Worm (Caenorhabditis elegans) whole organism, L3 larva: ENCODE measurements around the gene Y75B12B.3.

Source experiments
- R02D3.7 ChIP-seq: fragments of 150-350 bp; optimal IDR thresholded peaks from 2 replicates; lab custom pipeline; 2014; ENCODE audit warnings: missing biosample characterization, missing genetic modification characterization
- ZK546.5 ChIP-seq: sonication (generic microtip); optimal IDR thresholded peaks from 2 replicates; lab custom pipeline; 2017; ENCODE audit warnings: missing biosample characterization, missing genetic modification characterization
- ama-1 ChIP-seq: fragments of 150-350 bp; optimal IDR thresholded peaks from 2 replicates; lab custom pipeline; 2018
- ceh-16 ChIP-seq: sonication (generic microtip); optimal IDR thresholded peaks from 2 replicates; lab custom pipeline; 2017; ENCODE audit warnings: missing biosample characterization, missing genetic modification characterization
- ceh-28 ChIP-seq: fragments of 150-350 bp; optimal IDR thresholded peaks from 2 replicates; lab custom pipeline; 2014; ENCODE audit warnings: missing biosample characterization, missing genetic modification reagents, missing genetic modification characterization
- ceh-82 ChIP-seq: fragments of 150-350 bp; optimal IDR thresholded peaks from 2 replicates; lab custom pipeline; 2014; ENCODE audit warnings: missing biosample characterization, missing genetic modification characterization
- ceh-9 ChIP-seq: sonication (generic microtip); optimal IDR thresholded peaks from 2 replicates; lab custom pipeline; 2018; ENCODE audit warnings: missing biosample characterization, missing genetic modification characterization
- daf-12 ChIP-seq: fragments of 150-350 bp; optimal IDR thresholded peaks from 2 replicates; lab custom pipeline; 2014; ENCODE audit warnings: missing biosample characterization, missing genetic modification reagents, missing genetic modification characterization
- egl-27 ChIP-seq: sonication (generic microtip); optimal IDR thresholded peaks from 4 replicates; lab custom pipeline; 2017; ENCODE audit warnings: missing biosample characterization, missing genetic modification reagents, missing genetic modification characterization
- egl-5 ChIP-seq: fragments of 150-350 bp; optimal IDR thresholded peaks from 2 replicates; lab custom pipeline; 2017; ENCODE audit warnings: missing biosample characterization, missing genetic modification reagents, missing genetic modification characterization, inconsistent platforms
- elt-1 ChIP-seq: fragments of 150-350 bp; optimal IDR thresholded peaks from 2 replicates; lab custom pipeline; 2014; ENCODE audit warnings: missing biosample characterization, missing genetic modification characterization
- elt-2 ChIP-seq: sonication (generic microtip); optimal IDR thresholded peaks from 2 replicates; lab custom pipeline; 2016; ENCODE audit warnings: missing genetic modification reagents, mild to moderate bottlenecking, missing genetic modification characterization, missing compliant biosample characterization
- elt-3 ChIP-seq, 3 experiments: fragments of 150-350 bp in 1 of 3; sonication (generic microtip) in 2 of 3; optimal IDR thresholded peaks; 2 replicates in 2 of 3; 4 replicates in 1 of 3; lab custom pipeline; 2014 to 2017; ENCODE audit warnings: missing biosample characterization in 3 of 3, missing genetic modification characterization in 3 of 3
- fos-1 ChIP-seq: fragments of 150-350 bp; optimal IDR thresholded peaks from 2 replicates; lab custom pipeline; 2014; ENCODE audit warnings: missing biosample characterization, missing genetic modification characterization
- hmg-11 ChIP-seq: sonication (generic microtip); optimal IDR thresholded peaks from 2 replicates; lab custom pipeline; 2016; ENCODE audit warnings: missing genetic modification characterization, missing compliant biosample characterization
- jun-1 ChIP-seq: fragments of 150-350 bp; optimal IDR thresholded peaks from 2 replicates; lab custom pipeline; 2014; ENCODE audit warnings: missing biosample characterization, missing genetic modification reagents, missing genetic modification characterization
- lin-39 ChIP-seq: fragments of 150-350 bp; optimal IDR thresholded peaks from 2 replicates; lab custom pipeline; 2018; ENCODE audit warnings: missing biosample characterization, missing genetic modification reagents, missing genetic modification characterization
- mml-1 ChIP-seq: fragments of 150-350 bp; sonication (generic microtip); optimal IDR thresholded peaks from 3 replicates; lab custom pipeline; 2014; ENCODE audit warnings: missing biosample characterization, missing genetic modification characterization
- nhr-237 ChIP-seq: fragments of 150-350 bp; optimal IDR thresholded peaks from 2 replicates; lab custom pipeline; 2014; ENCODE audit warnings: missing biosample characterization, missing genetic modification characterization
- nhr-25 ChIP-seq: sonication (generic microtip); optimal IDR thresholded peaks from 2 replicates; lab custom pipeline; 2017; ENCODE audit warnings: missing biosample characterization, missing genetic modification characterization
- nhr-28 ChIP-seq: fragments of 150-350 bp; optimal IDR thresholded peaks from 2 replicates; lab custom pipeline; 2014; ENCODE audit warnings: missing biosample characterization, missing genetic modification characterization
- nhr-67 ChIP-seq: fragments of 150-350 bp; optimal IDR thresholded peaks from 2 replicates; lab custom pipeline; 2014; ENCODE audit warnings: missing biosample characterization, missing genetic modification characterization
- nhr-76 ChIP-seq: fragments of 150-350 bp; sonication (generic microtip); optimal IDR thresholded peaks from 5 replicates; lab custom pipeline; 2014; ENCODE audit warnings: missing biosample characterization, missing genetic modification characterization
- nhr-77 ChIP-seq: fragments of 150-350 bp; optimal IDR thresholded peaks from 2 replicates; lab custom pipeline; 2014; ENCODE audit warnings: missing biosample characterization, missing genetic modification characterization
- pha-4 ChIP-seq: fragments of 150-350 bp; optimal IDR thresholded peaks from 2 replicates; lab custom pipeline; 2014; ENCODE audit warnings: missing biosample characterization, missing genetic modification reagents, missing genetic modification characterization
- sea-2 ChIP-seq: fragments of 150-350 bp; sonication (generic microtip); optimal IDR thresholded peaks from 4 replicates; lab custom pipeline; 2014; ENCODE audit warnings: missing biosample characterization, missing genetic modification reagents, missing genetic modification characterization
- tbx-2 ChIP-seq: sonication (generic microtip); optimal IDR thresholded peaks from 2 replicates; lab custom pipeline; 2016; ENCODE audit warnings: mild to moderate bottlenecking, missing genetic modification characterization, missing compliant biosample characterization
- unc-39 ChIP-seq: sonication (generic microtip); optimal IDR thresholded peaks from 4 replicates; lab custom pipeline; 2017; ENCODE audit warnings: missing biosample characterization, missing genetic modification characterization
- unc-62 ChIP-seq: fragments of 150-350 bp; sonication (generic microtip); optimal IDR thresholded peaks from 4 replicates; lab custom pipeline; 2014; ENCODE audit warnings: missing biosample characterization, missing genetic modification reagents, missing genetic modification characterization
- zag-1 ChIP-seq: fragments of 150-350 bp; optimal IDR thresholded peaks from 2 replicates; lab custom pipeline; 2014; ENCODE audit warnings: missing biosample characterization, missing genetic modification characterization
- ztf-11 ChIP-seq: fragments of 150-350 bp; optimal IDR thresholded peaks from 2 replicates; lab custom pipeline; 2014; ENCODE audit warnings: missing biosample characterization, missing genetic modification characterization

The Y75B12B.3 gene

DNA sequence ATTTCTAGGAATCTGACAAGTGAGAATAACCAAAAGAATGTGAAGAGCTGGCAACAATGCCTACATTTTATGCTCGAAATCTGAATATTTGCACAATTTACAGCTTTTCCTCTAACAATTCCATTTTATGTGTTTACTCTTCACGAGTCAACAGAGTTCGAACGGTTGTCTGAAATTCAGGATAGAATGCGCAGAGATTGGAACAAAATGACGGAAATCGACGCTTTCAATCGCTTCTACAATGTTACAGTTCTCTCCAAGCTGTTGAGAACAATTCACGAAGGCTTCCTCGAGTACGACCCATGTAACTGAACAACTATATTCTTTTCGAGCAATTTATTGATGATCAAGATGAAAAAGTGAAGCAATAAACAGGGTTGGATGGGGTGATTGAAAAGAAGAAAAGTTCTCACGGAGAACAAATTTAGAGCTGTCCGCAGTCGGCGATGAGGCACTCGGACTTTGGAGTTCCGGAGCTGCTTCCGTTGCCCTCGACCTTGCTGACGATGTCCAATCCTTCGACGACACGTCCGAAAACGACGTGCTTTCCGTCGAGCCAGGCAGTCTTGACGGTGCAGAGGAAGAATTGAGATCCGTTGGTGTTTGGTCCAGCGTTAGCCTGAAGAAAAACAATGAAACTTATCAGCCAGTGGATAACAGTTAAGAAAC, at the start of gene Y75B12B.3:
Y75B12B.3 (minus strand) TSS at position 21 of the 669 bp plus-strand sequence.
- TF ChIP-seq nhr-25 (tag; lab: Kevin White, UChicago) (peak; percentile 31), sea-2 (no peak), pha-4 (tag; lab: Kevin White, UChicago) (peak; percentile 46), daf-12 (tag; lab: Kevin White, UChicago) (no peak), tbx-2 (tag; lab: Kevin White, UChicago) (no peak), ama-1 (peak; percentile 86)

DNA sequence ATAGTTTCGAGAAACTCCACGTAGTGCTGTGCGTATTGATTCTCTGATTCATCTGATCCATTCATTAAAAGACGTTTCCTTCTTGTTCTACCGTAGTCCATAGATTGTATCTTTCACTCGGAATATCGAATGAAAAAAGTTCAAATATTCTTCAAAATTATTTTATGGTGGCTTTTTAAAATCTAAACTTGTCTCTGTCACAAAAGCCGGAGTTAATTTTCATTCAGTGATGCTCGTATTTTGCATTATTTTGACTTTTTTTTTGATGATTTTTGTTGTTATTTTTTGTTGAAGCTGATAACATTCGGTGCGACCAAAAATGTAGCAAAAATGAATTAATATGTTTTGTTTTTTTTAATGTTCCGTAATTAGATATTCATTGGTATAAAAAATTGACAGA, 49.6 kb upstream of the Y75B12B.3 start, which contains the start of gene nhr-164:
nhr-164 (minus strand) TSS at position 101 of the 400 bp plus-strand sequence.
- no peak for TF ChIP-seq unc-39 (tag; lab: Kevin White, UChicago)
- no peak for TF ChIP-seq hmg-11 (tag; lab: Kevin White, UChicago)
- no peak for TF ChIP-seq lin-39 (tag; lab: Kevin White, UChicago)
- no peak for TF ChIP-seq daf-12 (tag; lab: Kevin White, UChicago)
- TF ChIP-seq nhr-77 (tag; lab: Kevin White, UChicago): no peak

DNA sequence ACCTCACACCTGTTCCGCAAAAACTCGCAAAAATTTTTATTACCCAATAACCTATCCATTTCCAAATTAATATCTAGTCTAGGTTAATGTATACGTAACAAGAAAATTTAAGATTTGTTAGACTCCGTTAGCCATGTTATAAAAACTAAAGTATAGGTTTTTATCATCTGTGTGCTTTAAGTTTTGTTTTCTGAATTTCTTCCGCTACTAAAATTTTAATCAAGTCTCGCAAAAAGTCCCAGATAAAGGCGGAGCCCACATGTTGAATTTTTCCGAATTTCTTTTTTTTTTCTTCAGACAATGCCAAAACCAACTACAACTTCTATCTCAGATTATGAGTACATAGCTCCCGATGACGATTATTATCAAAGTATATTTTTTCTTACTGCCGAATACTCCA, 46.1 kb upstream of the Y75B12B.3 start, which contains the start of gene srw-13:
srw-13 (plus strand) TSS at position 301 of the 400 bp plus-strand sequence.
- TF ChIP-seq fos-1 (tag; lab: Kevin White, UChicago) (no peak), egl-5 (tag; lab: Kevin White, UChicago) (no peak), tbx-2 (tag; lab: Kevin White, UChicago) (no peak), ZK546.5 (tag; lab: Kevin White, UChicago) (no peak), nhr-28 (no peak), elt-1 (tag; lab: Kevin White, UChicago) (no peak), sea-2 (no peak), ztf-11 (tag; lab: Kevin White, UChicago) (no peak), nhr-237 (tag; lab: Kevin White, UChicago) (no peak), jun-1 (tag; lab: Kevin White, UChicago) (no peak), R02D3.7 (tag; lab: Kevin White, UChicago) (no peak), nhr-77 (tag; lab: Kevin White, UChicago) (no peak), ceh-82 (tag; lab: Kevin White, UChicago) (no peak), hmg-11 (tag; lab: Kevin White, UChicago) (no peak), elt-3 (tag; optimal IDR thresholded peaks at IDR 0.05; lab: Kevin White, UChicago) (no peak)

DNA sequence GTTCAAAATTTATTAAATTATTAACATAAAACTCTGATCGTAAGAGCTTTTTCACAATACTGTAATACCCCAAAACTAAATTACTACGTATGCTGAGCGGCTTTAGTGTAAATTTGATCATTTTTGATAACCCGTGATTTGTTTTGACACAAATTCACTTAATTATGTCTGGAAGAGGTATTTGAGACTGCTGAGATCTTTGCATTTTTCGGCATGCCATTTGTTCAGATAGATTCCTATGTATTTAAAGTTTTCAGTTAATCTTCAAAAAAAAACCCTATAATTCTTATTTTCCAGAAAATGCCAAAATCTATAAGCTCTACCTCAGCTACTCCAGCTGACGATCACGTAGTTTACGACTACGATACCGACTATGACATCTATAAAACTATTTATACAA, 44.2 kb upstream of the Y75B12B.3 start, which contains the start of gene srw-15:
srw-15 (plus strand) TSS at position 301 of the 400 bp plus-strand sequence.
- TF ChIP-seq unc-62 (no peak), ceh-28 (tag; lab: Kevin White, UChicago) (no peak), nhr-67 (tag; lab: Kevin White, UChicago) (no peak), unc-39 (tag; lab: Kevin White, UChicago) (no peak), R02D3.7 (tag; lab: Kevin White, UChicago) (no peak), lin-39 (tag; lab: Kevin White, UChicago) (no peak), ceh-16 (no peak), ama-1 (no peak), nhr-76 (tag; lab: Kevin White, UChicago) (no peak), egl-27 (tag; lab: Kevin White, UChicago) (no peak), elt-1 (tag; lab: Kevin White, UChicago) (no peak)
- TF ChIP-seq, all 47 proteins: peak for 0

DNA sequence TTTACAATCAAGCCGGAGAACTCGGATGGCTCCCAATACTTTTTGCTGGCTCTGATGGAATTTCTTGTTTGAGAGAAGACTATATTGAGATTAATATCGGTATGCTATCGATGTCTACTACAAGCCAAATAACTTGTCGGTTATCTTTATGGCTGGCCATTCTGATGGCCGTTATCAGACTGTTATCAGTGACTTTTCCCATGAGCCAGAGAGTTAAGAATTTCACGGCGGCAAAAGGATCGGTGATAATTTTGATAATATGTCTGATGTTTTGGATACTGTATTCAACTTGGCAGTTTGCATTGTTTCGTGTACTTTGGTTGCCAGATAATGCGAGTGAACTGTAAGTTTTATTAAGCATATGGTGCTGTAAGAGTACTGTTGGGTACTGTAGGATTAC, 40.1 kb upstream of the Y75B12B.3 start:
- TF ChIP-seq egl-27 (tag; lab: Kevin White, UChicago) (no peak), zag-1 (tag; lab: Kevin White, UChicago) (no peak), ceh-9 (tag; lab: Kevin White, UChicago) (no peak), ceh-82 (tag; lab: Kevin White, UChicago) (no peak), mml-1 (tag; lab: Kevin White, UChicago) (no peak), R02D3.7 (tag; lab: Kevin White, UChicago) (no peak), elt-1 (tag; lab: Kevin White, UChicago) (no peak), elt-2 (tag; lab: Kevin White, UChicago) (peak; percentile 56)
- TF ChIP-seq, all 47 proteins: peak for 1
